Worm (Caenorhabditis elegans) whole organism, late embryonic: ENCODE data around the gene F45F2.10.

Source experiments
- C08G9.2 ChIP-seq: sonication (generic microtip); optimal IDR thresholded peaks from 2 replicates; lab custom pipeline; 2016; ENCODE audit warnings: mild to moderate bottlenecking, missing genetic modification characterization, moderate library complexity, missing compliant biosample characterization
- C38D4.7 ChIP-seq: fragments of 200-800 bp; sonication (Bioruptor generic); optimal IDR thresholded peaks from 2 replicates; lab custom pipeline; 2018; ENCODE audit warnings: mild to moderate bottlenecking, missing genetic modification characterization, moderate library complexity, missing compliant biosample characterization
- F13H6.1 ChIP-seq: sonication (generic microtip); optimal IDR thresholded peaks from 2 replicates; lab custom pipeline; 2016; ENCODE audit warnings: missing genetic modification characterization, missing compliant biosample characterization
- K09A11.1 ChIP-seq: sonication (generic microtip); optimal IDR thresholded peaks from 2 replicates; lab custom pipeline; 2017; ENCODE audit warnings: antibody characterized with exemption, mild to moderate bottlenecking, missing genetic modification characterization, missing compliant biosample characterization; ENCODE audit not compliant: insufficient read depth
- Y22D7AL.16 ChIP-seq: sonication (generic microtip); optimal IDR thresholded peaks from 2 replicates; lab custom pipeline; 2016; ENCODE audit warnings: missing genetic modification characterization, missing compliant biosample characterization
- ama-1 ChIP-seq: fragments of 150-350 bp; optimal IDR thresholded peaks from 2 replicates; lab custom pipeline; 2014
- ceh-19 ChIP-seq: fragments of 200-800 bp; sonication (Bioruptor generic); optimal IDR thresholded peaks from 2 replicates; lab custom pipeline; 2018; ENCODE audit warnings: mild to moderate bottlenecking, missing genetic modification characterization, missing compliant biosample characterization
- ceh-2 ChIP-seq: sonication (generic microtip); optimal IDR thresholded peaks from 2 replicates; lab custom pipeline; 2016; ENCODE audit warnings: missing genotype, missing genetic modification characterization, missing compliant biosample characterization
- ceh-22 ChIP-seq: sonication (generic microtip); optimal IDR thresholded peaks from 2 replicates; lab custom pipeline; 2017; ENCODE audit warnings: missing biosample characterization, missing genetic modification characterization
- ceh-24 ChIP-seq: sonication (generic microtip); optimal IDR thresholded peaks from 2 replicates; lab custom pipeline; 2016; ENCODE audit warnings: mild to moderate bottlenecking, missing genetic modification characterization, missing compliant biosample characterization
- ceh-30 ChIP-seq: fragments of 150-350 bp; optimal IDR thresholded peaks from 2 replicates; lab custom pipeline; 2014; ENCODE audit warnings: missing biosample characterization, missing genetic modification characterization
- ceh-31 ChIP-seq: sonication (generic microtip); optimal IDR thresholded peaks from 2 replicates; lab custom pipeline; 2016; ENCODE audit warnings: missing genetic modification characterization, missing compliant biosample characterization
- ceh-34 ChIP-seq: sonication (generic microtip); optimal IDR thresholded peaks from 2 replicates; lab custom pipeline; 2016; ENCODE audit warnings: mild to moderate bottlenecking, missing genetic modification characterization, missing compliant biosample characterization
- che-1 ChIP-seq: sonication (generic microtip); optimal IDR thresholded peaks from 2 replicates; lab custom pipeline; 2016; ENCODE audit warnings: mild to moderate bottlenecking, missing genetic modification characterization, missing compliant biosample characterization
- dmd-4 ChIP-seq: sonication (generic microtip); optimal IDR thresholded peaks from 2 replicates; lab custom pipeline; 2016; ENCODE audit warnings: borderline replicate concordance, missing genetic modification characterization, missing compliant biosample characterization
- elt-4 ChIP-seq: sonication (generic microtip); optimal IDR thresholded peaks from 2 replicates; lab custom pipeline; 2016; ENCODE audit warnings: missing genetic modification characterization, missing compliant biosample characterization
- fax-1 ChIP-seq: sonication (generic microtip); optimal IDR thresholded peaks from 2 replicates; lab custom pipeline; 2016; ENCODE audit warnings: missing genotype, missing genetic modification characterization, missing compliant biosample characterization
- fkh-10 ChIP-seq: fragments of 150-350 bp; optimal IDR thresholded peaks from 2 replicates; lab custom pipeline; 2014; ENCODE audit warnings: missing biosample characterization, missing genetic modification reagents, missing genetic modification characterization
- hlh-13 ChIP-seq: fragments of 200-800 bp; sonication (Bioruptor generic); optimal IDR thresholded peaks from 2 replicates; lab custom pipeline; 2018; ENCODE audit warnings: mild to moderate bottlenecking, missing genetic modification characterization, missing compliant biosample characterization
- hlh-15 ChIP-seq: sonication (generic microtip); optimal IDR thresholded peaks from 2 replicates; lab custom pipeline; 2016; ENCODE audit warnings: missing genetic modification characterization, missing compliant biosample characterization
- hlh-30 ChIP-seq: sonication (generic microtip); optimal IDR thresholded peaks from 2 replicates; lab custom pipeline; 2017; ENCODE audit warnings: antibody characterized with exemption, missing genetic modification characterization, missing compliant biosample characterization; ENCODE audit not compliant: insufficient read depth
- lim-6 ChIP-seq: sonication (generic microtip); optimal IDR thresholded peaks from 2 replicates; lab custom pipeline; 2016; ENCODE audit warnings: missing genetic modification characterization, missing compliant biosample characterization
- lin-11 ChIP-seq: fragments of 200-800 bp; sonication (Bioruptor generic); optimal IDR thresholded peaks from 2 replicates; lab custom pipeline; 2018; ENCODE audit warnings: mild to moderate bottlenecking, missing genetic modification characterization, missing compliant biosample characterization
- madf-2 ChIP-seq: sonication (generic microtip); optimal IDR thresholded peaks from 2 replicates; lab custom pipeline; 2017; ENCODE audit warnings: missing genetic modification characterization, missing compliant biosample characterization
- mec-3 ChIP-seq: sonication (generic microtip); optimal IDR thresholded peaks from 2 replicates; lab custom pipeline; 2016; ENCODE audit warnings: borderline replicate concordance, missing genetic modification characterization, missing compliant biosample characterization
- nfya-1 ChIP-seq: sonication (generic microtip); optimal IDR thresholded peaks from 2 replicates; lab custom pipeline; 2017; ENCODE audit warnings: missing genetic modification characterization, mild to moderate bottlenecking, missing compliant biosample characterization, antibody characterized with exemption, moderate library complexity
- nhr-232 ChIP-seq: sonication (generic microtip); optimal IDR thresholded peaks from 2 replicates; lab custom pipeline; 2016; ENCODE audit warnings: missing genetic modification characterization, missing compliant biosample characterization
- odd-2 ChIP-seq: sonication (generic microtip); optimal IDR thresholded peaks from 2 replicates; lab custom pipeline; 2017; ENCODE audit warnings: antibody characterized with exemption, mild to moderate bottlenecking, missing genetic modification characterization, missing compliant biosample characterization
- pag-3 ChIP-seq: sonication (generic microtip); optimal IDR thresholded peaks from 2 replicates; lab custom pipeline; 2016; ENCODE audit warnings: missing compliant biosample characterization, missing genetic modification characterization, borderline replicate concordance
- pat-9 ChIP-seq: fragments of 200-800 bp; sonication (Bioruptor generic); optimal IDR thresholded peaks from 2 replicates; lab custom pipeline; 2018; ENCODE audit warnings: mild to moderate bottlenecking, missing genetic modification characterization, moderate library complexity, missing compliant biosample characterization
- pax-1 ChIP-seq: fragments of 150-350 bp; optimal IDR thresholded peaks from 2 replicates; lab custom pipeline; 2014; ENCODE audit warnings: missing biosample characterization, missing genetic modification characterization
- pha-2 ChIP-seq: sonication (generic microtip); optimal IDR thresholded peaks from 2 replicates; lab custom pipeline; 2017; ENCODE audit warnings: mild to moderate bottlenecking, missing genetic modification characterization, missing compliant biosample characterization
- pha-4 ChIP-seq: fragments of 150-350 bp; optimal IDR thresholded peaks from 2 replicates; lab custom pipeline; 2018; ENCODE audit warnings: missing biosample characterization, missing genetic modification reagents, missing genetic modification characterization
- pros-1 ChIP-seq: fragments of 150-350 bp; optimal IDR thresholded peaks from 2 replicates; lab custom pipeline; 2014; ENCODE audit warnings: missing biosample characterization, missing genetic modification reagents, missing genetic modification characterization
- sdc-2 ChIP-seq: sonication (generic microtip); optimal IDR thresholded peaks from 2 replicates; lab custom pipeline; 2016; ENCODE audit warnings: missing genotype, missing genetic modification characterization, missing compliant biosample characterization
- sox-2 ChIP-seq: fragments of 200-800 bp; sonication (Bioruptor generic); IDR thresholded peaks from 2 replicates; pipeline ENCODE4 v1.3.6; 2022; ENCODE audit warnings: missing genetic modification reagents, missing genetic modification characterization, missing compliant biosample characterization
- syd-9 ChIP-seq: sonication (generic microtip); optimal IDR thresholded peaks from 2 replicates; lab custom pipeline; 2016; ENCODE audit warnings: mild to moderate bottlenecking, missing genetic modification characterization, moderate library complexity, missing compliant biosample characterization
- tbx-2 ChIP-seq: sonication (generic microtip); optimal IDR thresholded peaks from 2 replicates; lab custom pipeline; 2016; ENCODE audit warnings: missing genetic modification characterization, missing compliant biosample characterization
- tbx-7 ChIP-seq: sonication (generic microtip); optimal IDR thresholded peaks from 2 replicates; lab custom pipeline; 2016; ENCODE audit warnings: missing genotype, missing genetic modification characterization, missing compliant biosample characterization
- unc-3 ChIP-seq, 2 experiments: fragments of 200-800 bp in 1 of 2; sonication (Bioruptor generic) in 1 of 2; sonication (generic microtip) in 1 of 2; conservative IDR thresholded peaks in 1 of 2; optimal IDR thresholded peaks in 1 of 2; 2 replicates each; pipeline versions ENCODE4 v1.3.6 to Lab custom; 2016 to 2022; ENCODE audit warnings: missing compliant biosample characterization in 2 of 2, missing genetic modification characterization in 2 of 2, missing genetic modification reagents in 1 of 2
- unc-42 ChIP-seq: sonication (generic microtip); optimal IDR thresholded peaks from 2 replicates; lab custom pipeline; 2016; ENCODE audit warnings: missing genotype, missing genetic modification characterization, missing compliant biosample characterization
- unc-86 ChIP-seq: sonication (generic microtip); optimal IDR thresholded peaks from 2 replicates; lab custom pipeline; 2016; ENCODE audit warnings: missing genetic modification characterization, missing compliant biosample characterization
- zip-5 ChIP-seq: sonication (generic microtip); optimal IDR thresholded peaks from 2 replicates; lab custom pipeline; 2016; ENCODE audit warnings: missing genetic modification characterization, missing compliant biosample characterization

Gene F45F2.10

DNA sequence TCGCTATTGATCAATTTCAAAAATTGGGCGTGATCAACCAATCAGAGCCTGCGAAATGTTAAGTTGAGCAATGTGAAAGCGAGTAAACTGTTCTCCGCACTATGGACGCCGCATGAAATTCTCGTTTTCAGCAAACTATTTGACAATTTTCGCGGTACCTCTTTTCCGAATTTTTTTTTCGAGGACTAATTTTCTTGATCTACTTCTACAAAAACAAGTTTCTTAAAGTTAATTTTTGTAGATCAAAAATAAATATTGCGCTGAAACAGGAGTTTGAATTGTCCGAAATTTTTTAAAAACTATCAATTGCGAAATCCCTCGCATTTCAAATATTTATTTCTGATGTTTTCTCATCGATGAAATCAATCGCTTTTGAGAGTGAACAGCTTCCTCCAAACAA, 961 bp downstream of the F45F2.10 start:
- no peak for TF ChIP-seq hlh-30 (tag; lab: Kevin White, UChicago)
- no peak for TF ChIP-seq ceh-30 (tag; lab: Kevin White, UChicago)
- TF ChIP-seq unc-86 (tag; lab: Kevin White, UChicago): no peak
- no peak for TF ChIP-seq elt-4
- no peak for TF ChIP-seq pax-1 (tag; lab: Kevin White, UChicago)
- TF ChIP-seq zip-5 (tag; lab: Kevin White, UChicago): no peak
- no peak for TF ChIP-seq odd-2
- TF ChIP-seq pros-1: no peak
- no peak for TF ChIP-seq sdc-2 (tag; lab: Kevin White, UChicago)
- no peak for TF ChIP-seq madf-2
- TF ChIP-seq C08G9.2 (tag; lab: Kevin White, UChicago): no peak
- no peak for TF ChIP-seq fkh-10 (GFP tag; lab: Kevin White, UChicago)
- TF ChIP-seq hlh-15 (tag; lab: Kevin White, UChicago): no peak

DNA sequence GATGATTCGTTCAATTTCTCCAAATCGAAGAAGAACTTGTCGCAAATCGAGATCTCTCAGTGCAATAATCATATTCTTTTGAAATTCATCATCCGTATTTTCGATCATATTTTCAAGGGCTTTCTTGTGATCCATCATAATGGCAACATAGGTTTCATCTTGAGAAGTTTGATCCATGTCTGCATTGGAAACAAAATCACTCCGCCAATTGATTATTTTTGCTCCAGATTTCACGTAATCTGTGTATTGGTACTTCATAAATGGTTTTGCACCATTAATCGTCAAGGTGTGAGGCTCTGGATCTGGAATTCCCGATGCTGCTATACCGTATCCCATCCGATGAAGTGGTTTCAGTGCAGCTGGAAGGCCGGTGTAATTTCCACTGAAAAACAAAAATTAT, 2.2 kb downstream of the F45F2.10 start:
- TF ChIP-seq sox-2: no peak
- no peak for TF ChIP-seq ceh-22 (tag; lab: Kevin White, UChicago)
- TF ChIP-seq ceh-2 (tag; lab: Kevin White, UChicago): no peak
- TF ChIP-seq che-1 (tag; lab: Kevin White, UChicago): no peak
- TF ChIP-seq madf-2: no peak
- no peak for TF ChIP-seq pag-3 (tag; lab: Kevin White, UChicago)
- no peak for TF ChIP-seq elt-4
- TF ChIP-seq nhr-232 (tag; lab: Kevin White, UChicago): no peak
- no peak for TF ChIP-seq ceh-34
- TF ChIP-seq pha-2: no peak
- no peak for TF ChIP-seq mec-3 (tag; lab: Kevin White, UChicago)
- no peak for TF ChIP-seq nfya-1 (tag; lab: Kevin White, UChicago)
- TF ChIP-seq unc-42: no peak

ce11 chrV:8513361-8513760, 5.3 kb downstream of the F45F2.10 start, which contains the start of gene F45F2.9:
Gene F45F2.9, minus strand, starts transcription at chrV:8513461.
- TF ChIP-seq ama-1 (lab: Kevin White, UChicago) (no peak), ceh-19 (GFP tag; lab: Kevin White, UChicago) (no peak), sdc-2 (tag; lab: Kevin White, UChicago) (no peak), ceh-34 (no peak), syd-9 (tag; lab: Kevin White, UChicago) (no peak), madf-2 (no peak), mec-3 (tag; lab: Kevin White, UChicago) (no peak), ceh-31 (tag; lab: Kevin White, UChicago) (no peak), fax-1 (tag; lab: Kevin White, UChicago) (no peak), unc-42 (no peak), unc-3 (GFP tag; conservative IDR thresholded peaks at IDR 0.05; lab: Robert Waterston, UW) (no peak), unc-3 (tag; optimal IDR thresholded peaks at IDR 0.05; lab: Kevin White, UChicago) (no peak), tbx-7 (no peak), tbx-2 (tag; lab: Kevin White, UChicago) (no peak), ceh-2 (tag; lab: Kevin White, UChicago) (no peak), hlh-13 (no peak), lim-6 (tag; lab: Kevin White, UChicago) (no peak), dmd-4 (tag; lab: Kevin White, UChicago) (no peak), nfya-1 (tag; lab: Kevin White, UChicago) (no peak)

ce11 chrV:8507324-8507723, 11.3 kb downstream of the F45F2.10 start, which contains the start of gene ZK994.6:
Gene ZK994.6, minus strand, starts transcription at chrV:8507424.
- TF ChIP-seq Y22D7AL.16 (no peak), pha-4 (tag; lab: Kevin White, UChicago) (no peak), pat-9 (tag; lab: Kevin White, UChicago) (no peak), ceh-22 (tag; lab: Kevin White, UChicago) (no peak), ceh-34 (no peak), unc-86 (tag; lab: Kevin White, UChicago) (no peak), tbx-2 (tag; lab: Kevin White, UChicago) (no peak), mec-3 (tag; lab: Kevin White, UChicago) (no peak), odd-2 (no peak), C38D4.7 (GFP tag; lab: Kevin White, UChicago) (no peak), tbx-7 (no peak), F13H6.1 (tag; lab: Kevin White, UChicago) (no peak), lin-11 (no peak), K09A11.1 (tag; lab: Kevin White, UChicago) (no peak), ceh-24 (tag; lab: Kevin White, UChicago) (no peak)
- TF ChIP-seq, all 69 proteins: peak for 0
